Worm (Caenorhabditis elegans): ENCODE measurements around the gene R08B4.3.

DNA sequence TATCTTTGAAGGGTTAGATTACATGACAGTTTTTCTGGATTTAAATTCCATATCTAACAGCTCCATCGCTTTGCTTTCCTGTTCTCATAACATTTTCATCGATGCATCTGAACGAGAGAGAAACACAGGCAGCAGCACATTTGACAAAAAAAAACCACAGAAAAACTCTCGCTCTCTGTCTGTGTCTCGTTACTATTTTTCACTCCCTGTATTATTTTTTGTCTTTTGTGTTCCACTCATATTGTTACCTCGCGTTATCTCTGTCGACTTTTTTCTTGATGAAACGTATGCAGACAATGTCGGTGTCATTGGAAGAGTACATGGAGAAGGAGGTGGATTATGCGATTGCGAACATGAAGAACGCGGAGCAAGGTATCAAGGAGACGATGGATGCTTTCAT lies 31.9 kb downstream of the R08B4.3 start, which contains the start of gene W04G3.11:
- no peak for TF ChIP-seq hmg-11 (tag; optimal IDR thresholded peaks at IDR 0.05)
- TF ChIP-seq nhr-11 (tag; optimal IDR thresholded peaks at IDR 0.05) = no peak
- TF ChIP-seq lin-39 (tag; optimal IDR thresholded peaks at IDR 0.05) = no peak
- no peak for TF ChIP-seq nhr-28 (tag; optimal IDR thresholded peaks at IDR 0.05)
